Fruit fly (Drosophila melanogaster) whole organism, embryonic: ENCODE measurements around the gene CG13248.
A peak's percentile ranks its signal among the peaks of the same experiment; 100 is the strongest.

Experiments used
- B-H1 ChIP-seq: fragments of 200-800 bp; sonication (Bioruptor generic); IDR thresholded peaks from 3 replicates; pipeline ENCODE4 v1.3.6; 2022; ENCODE audit warnings: missing biosample characterization, missing genetic modification characterization
- CG10321 ChIP-seq: fragments of 200-800 bp; sonication (Bioruptor generic); IDR thresholded peaks from 2 replicates; pipeline ENCODE4 v1.3.6; 2022; ENCODE audit warnings: missing biosample characterization, missing genetic modification characterization
- CG11247 ChIP-seq: fragments of 200-800 bp; sonication (Bioruptor generic); IDR thresholded peaks from 2 replicates; pipeline ENCODE4 v1.3.6; 2022; ENCODE audit warnings: missing biosample characterization, missing genetic modification characterization
- CG14441 ChIP-seq: fragments of 200-800 bp; sonication (Bioruptor generic); IDR thresholded peaks from 2 replicates; pipeline ENCODE4 v1.3.6; 2022; ENCODE audit warnings: missing biosample characterization, missing genetic modification characterization
- CG14710 ChIP-seq: fragments of 200-800 bp; sonication (Bioruptor generic); optimal IDR thresholded peaks from 3 replicates; lab custom pipeline; 2019; ENCODE audit warnings: missing biosample characterization, mild to moderate bottlenecking, missing genetic modification characterization, moderate library complexity
- CG1529 ChIP-seq: fragments of 200-800 bp; sonication (Bioruptor generic); optimal IDR thresholded peaks from 3 replicates; lab custom pipeline; 2018; ENCODE audit warnings: missing biosample characterization, missing genetic modification characterization
- CG16779 ChIP-seq: fragments of 200-800 bp; sonication (Bioruptor generic); IDR thresholded peaks from 2 replicates; pipeline ENCODE4 v1.3.6; 2022; ENCODE audit warnings: missing biosample characterization, missing genetic modification characterization
- CG17385 ChIP-seq: fragments of 200-800 bp; sonication (Bioruptor generic); optimal IDR thresholded peaks from 3 replicates; lab custom pipeline; 2018; ENCODE audit warnings: missing biosample characterization, mild to moderate bottlenecking, missing genetic modification characterization
- CG17568 ChIP-seq: fragments of 200-800 bp; sonication (Bioruptor generic); optimal IDR thresholded peaks from 2 replicates; lab custom pipeline; 2018; ENCODE audit warnings: missing biosample characterization, mild to moderate bottlenecking, missing genetic modification characterization, moderate library complexity
- CG30020 ChIP-seq: fragments of 200-800 bp; optimal IDR thresholded peaks from 2 replicates; lab custom pipeline; 2019; ENCODE audit warnings: missing biosample characterization, mild to moderate bottlenecking, missing genetic modification characterization, moderate library complexity
- CG7357 ChIP-seq: fragments of 200-800 bp; sonication (Bioruptor generic); IDR thresholded peaks from 3 replicates; pipeline ENCODE4 v1.3.6; 2022; ENCODE audit warnings: missing biosample characterization, missing genetic modification characterization
- CG7786 ChIP-seq: fragments of 200-800 bp; sonication (Bioruptor generic); optimal IDR thresholded peaks from 2 replicates; lab custom pipeline; 2016; ENCODE audit warnings: missing biosample characterization, missing genetic modification characterization
- CG7963 ChIP-seq: fragments of 200-800 bp; sonication (Bioruptor generic); IDR thresholded peaks from 3 replicates; pipeline ENCODE4 v1.3.6; 2022; ENCODE audit warnings: missing biosample characterization, missing genetic modification characterization; ENCODE audit not compliant: partially characterized antibody
- CG8359 ChIP-seq: fragments of 200-800 bp; sonication (Bioruptor generic); optimal IDR thresholded peaks from 2 replicates; lab custom pipeline; 2017; ENCODE audit warnings: missing biosample characterization, mild to moderate bottlenecking, missing genetic modification characterization, borderline replicate concordance
- D ChIP-seq, 2 experiments: fragments of 200-800 bp in 1 of 2; fragments of >200 bp in 1 of 2; sonication (Bioruptor generic) in 1 of 2; optimal IDR thresholded peaks; 2 replicates in 1 of 2; 3 replicates in 1 of 2; lab custom pipeline; 2017; ENCODE audit warnings: mild to moderate bottlenecking in 1 of 2, missing biosample characterization in 1 of 2, missing genetic modification characterization in 1 of 2, missing genetic modification reagents in 1 of 2
- Dbx ChIP-seq: fragments of 200-800 bp; sonication (Bioruptor generic); IDR thresholded peaks from 3 replicates; pipeline ENCODE4 v1.3.6; 2022; ENCODE audit warnings: missing biosample characterization, missing genetic modification characterization
- Dip3 ChIP-seq: fragments of 200-800 bp; sonication (Bioruptor generic); optimal IDR thresholded peaks from 3 replicates; lab custom pipeline; 2016; ENCODE audit warnings: missing biosample characterization, missing genetic modification characterization
- Eip74EF ChIP-seq, 2 experiments: fragments of 200-800 bp in 1 of 2; fragments of >200 bp in 1 of 2; sonication (Bioruptor generic) in 1 of 2; optimal IDR thresholded peaks; 2 replicates each; lab custom pipeline; 2017 to 2019; ENCODE audit warnings: missing biosample characterization in 2 of 2, missing genetic modification characterization in 2 of 2, mild to moderate bottlenecking in 1 of 2, moderate library complexity in 1 of 2
- HHEX ChIP-seq: fragments of 200-800 bp; sonication (Bioruptor generic); optimal IDR thresholded peaks from 3 replicates; lab custom pipeline; 2017; ENCODE audit warnings: missing biosample characterization, mild to moderate bottlenecking, missing genetic modification characterization, missing genetic modification reagents
- HLHmδ ChIP-seq: fragments of 200-800 bp; sonication (Bioruptor generic); optimal IDR thresholded peaks from 2 replicates; lab custom pipeline; 2018; ENCODE audit warnings: missing biosample characterization, mild to moderate bottlenecking, missing genetic modification characterization, moderate library complexity
- Hmx ChIP-seq: fragments of 200-800 bp; sonication (Bioruptor generic); optimal IDR thresholded peaks from 2 replicates; lab custom pipeline; 2016; ENCODE audit warnings: missing biosample characterization, missing genetic modification characterization
- Max ChIP-seq: fragments of 200-800 bp; sonication (Bioruptor generic); optimal IDR thresholded peaks from 2 replicates; lab custom pipeline; 2016; ENCODE audit warnings: missing biosample characterization, mild to moderate bottlenecking, missing genetic modification characterization
- Mrtf ChIP-seq: fragments of 200-800 bp; sonication (Bioruptor generic); IDR thresholded peaks from 3 replicates; pipeline ENCODE4 v1.3.6; 2022; ENCODE audit warnings: missing biosample characterization, missing genetic modification characterization
- Myb ChIP-seq: fragments of 200-800 bp; sonication (Bioruptor generic); optimal IDR thresholded peaks from 2 replicates; lab custom pipeline; 2016; ENCODE audit warnings: missing biosample characterization, missing genetic modification characterization
- NFAT ChIP-seq: fragments of 200-800 bp; sonication (Bioruptor generic); IDR thresholded peaks from 2 replicates; pipeline ENCODE4 v1.3.6; 2022; ENCODE audit warnings: missing biosample characterization, missing genetic modification characterization
- Nf-YC ChIP-seq: fragments of 200-800 bp; optimal IDR thresholded peaks from 3 replicates; lab custom pipeline; 2019; ENCODE audit warnings: missing biosample characterization, mild to moderate bottlenecking, missing genetic modification characterization, moderate library complexity
- Ptx1 ChIP-seq: fragments of 200-800 bp; sonication (Bioruptor generic); IDR thresholded peaks from 2 replicates; pipeline ENCODE4 v1.3.6; 2022; ENCODE audit warnings: missing biosample characterization, missing genetic modification characterization
- Rx ChIP-seq: fragments of 200-800 bp; sonication (Bioruptor generic); IDR thresholded peaks from 2 replicates; pipeline ENCODE4 v1.3.6; 2022; ENCODE audit warnings: missing biosample characterization, missing genetic modification characterization
- Sin3A ChIP-seq: fragments of >200 bp; optimal IDR thresholded peaks from 2 replicates; lab custom pipeline; 2018
- chm ChIP-seq: fragments of 200-800 bp; sonication (Bioruptor generic); IDR thresholded peaks from 2 replicates; pipeline ENCODE4 v1.3.6; 2022; ENCODE audit warnings: missing biosample characterization, missing genetic modification characterization
- chn ChIP-seq: fragments of 200-800 bp; sonication (Bioruptor generic); optimal IDR thresholded peaks from 2 replicates; lab custom pipeline; 2016; ENCODE audit warnings: missing biosample characterization, missing genetic modification characterization
- croc ChIP-seq: fragments of 200-800 bp; sonication (Bioruptor generic); conservative IDR thresholded peaks from 3 replicates; pipeline ENCODE4 v1.3.6; 2022; ENCODE audit warnings: missing biosample characterization, missing genetic modification characterization
- dan ChIP-seq: fragments of 200-800 bp; sonication (Bioruptor generic); IDR thresholded peaks from 2 replicates; pipeline ENCODE4 v1.3.6; 2022; ENCODE audit warnings: missing biosample characterization, missing genetic modification characterization
- danr ChIP-seq: fragments of 200-800 bp; sonication (Bioruptor generic); IDR thresholded peaks from 2 replicates; pipeline ENCODE4 v1.3.6; 2022; ENCODE audit warnings: missing biosample characterization, missing genetic modification characterization
- dimm ChIP-seq: fragments of 200-800 bp; sonication (Bioruptor generic); IDR thresholded peaks from 2 replicates; pipeline ENCODE4 v1.3.6; 2022; ENCODE audit warnings: missing biosample characterization, missing genetic modification characterization
- dpn ChIP-seq, 2 experiments: fragments of 200-800 bp; sonication (Bioruptor generic); optimal IDR thresholded peaks; 3 replicates each; lab custom pipeline; 2016; ENCODE audit warnings: missing biosample characterization in 2 of 2, missing genetic modification characterization in 2 of 2
- ftz-f1 ChIP-seq: fragments of 200-800 bp; sonication (Bioruptor generic); optimal IDR thresholded peaks from 2 replicates; lab custom pipeline; 2016; ENCODE audit warnings: missing biosample characterization, missing genetic modification characterization
- hth ChIP-seq: fragments of >200 bp; optimal IDR thresholded peaks from 2 replicates; lab custom pipeline; 2017; ENCODE audit warnings: inconsistent platforms
- knrl ChIP-seq: fragments of 200-800 bp; sonication (Bioruptor generic); IDR thresholded peaks from 3 replicates; pipeline ENCODE4 v1.3.6; 2022; ENCODE audit warnings: missing biosample characterization, missing genetic modification characterization; ENCODE audit not compliant: partially characterized antibody
- luna ChIP-seq: fragments of 200-800 bp; sonication (Bioruptor generic); optimal IDR thresholded peaks from 2 replicates; lab custom pipeline; 2016; ENCODE audit warnings: missing biosample characterization, missing genetic modification characterization
- onecut ChIP-seq: fragments of 200-800 bp; sonication (Bioruptor generic); IDR thresholded peaks from 2 replicates; pipeline ENCODE4 v1.3.6; 2022; ENCODE audit warnings: missing biosample characterization, missing genetic modification characterization
- pan ChIP-seq, 4 experiments: fragments of >200 bp in 3 of 4; fragments of 200-800 bp in 1 of 4; sonication (Bioruptor generic) in 1 of 4; optimal IDR thresholded peaks in 3 of 4; IDR thresholded peaks in 1 of 4; 2 replicates each; pipeline versions ENCODE4 v1.3.6 to Lab custom; 2017 to 2022; ENCODE audit warnings: missing biosample characterization in 2 of 4, missing genetic modification characterization in 2 of 4, mixed read lengths in 1 of 4
- tll ChIP-seq, 2 experiments: fragments of 200-800 bp in 1 of 2; fragments of >200 bp in 1 of 2; sonication (Bioruptor generic) in 1 of 2; optimal IDR thresholded peaks; 2 replicates each; lab custom pipeline; 2017 to 2019; ENCODE audit warnings: missing biosample characterization in 2 of 2, missing genetic modification characterization in 2 of 2, mild to moderate bottlenecking in 1 of 2, moderate library complexity in 1 of 2
- tna ChIP-seq: fragments of 200-800 bp; sonication (Bioruptor generic); IDR thresholded peaks from 2 replicates; pipeline ENCODE4 v1.3.6; 2022; ENCODE audit warnings: missing biosample characterization, missing genetic modification characterization; ENCODE audit not compliant: partially characterized antibody
- ttk ChIP-seq: fragments of 200-800 bp; sonication (Bioruptor generic); IDR thresholded peaks from 2 replicates; pipeline ENCODE4 v2.1.2; 2022; ENCODE audit warnings: missing biosample characterization, missing genetic modification characterization
- unc-4 ChIP-seq: fragments of 200-800 bp; sonication (Bioruptor generic); IDR thresholded peaks from 2 replicates; pipeline ENCODE4 v1.3.6; 2022; ENCODE audit warnings: missing biosample characterization, missing genetic modification characterization; ENCODE audit not compliant: partially characterized antibody
- vfl ChIP-seq: fragments of 200-800 bp; sonication (Bioruptor generic); optimal IDR thresholded peaks from 2 replicates; lab custom pipeline; 2016; ENCODE audit warnings: missing biosample characterization, missing genetic modification characterization
- zf30C ChIP-seq: fragments of 200-800 bp; sonication (Bioruptor generic); optimal IDR thresholded peaks from 3 replicates; lab custom pipeline; 2018; ENCODE audit warnings: missing biosample characterization, mild to moderate bottlenecking, missing genetic modification characterization

The CG13248 gene

DNA sequence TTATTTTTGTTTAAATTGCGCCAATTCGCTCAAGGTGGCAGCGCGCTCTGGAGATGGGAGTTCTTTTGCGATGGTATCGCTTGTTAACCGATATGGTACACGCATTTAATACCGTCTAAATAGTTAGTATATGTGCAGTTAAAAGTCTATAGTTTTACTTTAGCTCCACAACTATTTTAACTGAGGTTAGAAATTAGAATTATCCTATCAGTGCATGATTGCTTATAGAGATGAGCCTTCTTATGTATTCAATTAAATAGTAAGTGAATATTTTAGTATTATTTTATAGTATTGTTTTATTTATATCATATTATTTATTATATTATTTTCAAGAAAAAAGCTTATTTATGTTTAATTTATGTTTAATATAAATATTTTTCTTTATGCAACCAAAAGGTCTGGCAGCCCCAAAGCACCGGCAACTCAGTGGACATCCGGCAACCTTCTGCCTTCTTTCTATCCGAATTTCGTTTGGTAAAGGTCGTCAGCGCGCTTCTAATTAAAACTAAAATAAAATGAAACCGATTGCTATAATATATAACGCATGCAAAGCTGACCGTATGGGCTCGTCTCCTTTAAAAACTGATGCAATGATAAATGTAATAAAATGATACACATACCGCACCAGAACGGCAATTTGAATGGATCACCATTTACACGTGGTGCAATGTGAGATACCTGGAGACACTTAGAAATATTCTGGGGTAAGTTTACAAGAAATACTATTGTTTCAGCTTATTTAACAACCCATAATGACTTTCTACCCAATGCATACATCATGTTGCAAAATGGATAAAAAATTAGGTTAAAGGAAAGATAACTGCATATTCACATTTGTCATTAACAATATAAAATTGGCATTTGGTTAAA, 42.7 kb upstream of the CG13248 start, which contains the start of gene CG5199 (continued):
- peak; percentile 52 for TF ChIP-seq HHEX (GFP tag; lab: Kevin White, UChicago)
- TF ChIP-seq CG1529 (GFP tag; lab: Kevin White, UChicago): no peak
- TF ChIP-seq Dip3 (GFP tag; lab: Kevin White, UChicago): peak; percentile 24
- TF ChIP-seq CG17568: no peak
- no peak for TF ChIP-seq onecut (GFP tag; lab: Robert Waterston, UW)
- TF ChIP-seq CG7786 (GFP tag; lab: Kevin White, UChicago): no peak
- TF ChIP-seq dimm: no peak
- TF ChIP-seq dpn (GFP tag; optimal IDR thresholded peaks at IDR 0.05; lab: Kevin White, UChicago): peak; percentile 12 to 53
- peak; percentile 69 for TF ChIP-seq NFAT (GFP tag; lab: Robert Waterston, UW)
- TF ChIP-seq CG7963: peak; percentile 59; the same call in 2 of the 3 replicates
- peak; percentile 59; the same call in 1 of the 2 replicates for TF ChIP-seq ttk
- TF ChIP-seq hth (lab: Kevin White, UChicago): no peak
- peak; percentile 58 for TF ChIP-seq Sin3A (lab: Kevin White, UChicago)
- TF ChIP-seq Rx (GFP tag; lab: Robert Waterston, UW): peak; percentile 36; the same call in 1 of the 2 replicates
- no peak for TF ChIP-seq chm (GFP tag; lab: Robert Waterston, UW)
- peak; percentile 86 for TF ChIP-seq CG14710 (tag; lab: Kevin White, UChicago)
- no peak for TF ChIP-seq dan (GFP tag; lab: Robert Waterston, UW)
- peak; percentile 80 for TF ChIP-seq Ptx1 (GFP tag; lab: Robert Waterston, UW)
- peak; percentile 77 for TF ChIP-seq CG30020 (tag; lab: Kevin White, UChicago)
- TF ChIP-seq chn (GFP tag; lab: Kevin White, UChicago): no peak
- no peak for TF ChIP-seq tll (GFP tag; optimal IDR thresholded peaks at IDR 0.05; lab: Kevin White, UChicago)
- no peak for TF ChIP-seq pan (optimal IDR thresholded peaks at IDR 0.05; lab: Kevin White, UChicago)
- peak in 1 of 2 experiments; percentile 65 for TF ChIP-seq pan (GFP tag; optimal IDR thresholded peaks at IDR 0.05 in 1 of 2, IDR thresholded peaks at IDR 0.05 in 1 of 2)
- peak; percentile 68; the same call in 2 of the 3 replicates for TF ChIP-seq Mrtf
- peak; percentile 41; the same call in 1 of the 2 replicates for TF ChIP-seq danr (GFP tag; lab: Robert Waterston, UW)
- TF ChIP-seq CG17385: peak; percentile 36
- peak; percentile 80 for TF ChIP-seq knrl (GFP tag; lab: Robert Waterston, UW)
- TF ChIP-seq CG14441 (GFP tag; lab: Robert Waterston, UW): peak; percentile 68
- TF ChIP-seq HLHmδ (GFP tag; lab: Kevin White, UChicago): no peak
- peak; percentile 32; the same call in 2 of the 3 replicates for TF ChIP-seq B-H1
- peak; percentile 25 for TF ChIP-seq Myb (GFP tag; lab: Kevin White, UChicago)
- TF ChIP-seq ftz-f1: peak; percentile 37
- no peak for TF ChIP-seq CG11247
- TF ChIP-seq Nf-YC (tag; lab: Kevin White, UChicago): peak; percentile 75
- TF ChIP-seq tna (GFP tag; lab: Robert Waterston, UW): no peak; the same call in 1 of the 2 replicates
- TF ChIP-seq unc-4 (GFP tag; lab: Robert Waterston, UW): peak; percentile 73
- peak; percentile 40 for TF ChIP-seq CG8359 (GFP tag; lab: Kevin White, UChicago)
- TF ChIP-seq CG10321 (GFP tag; lab: Robert Waterston, UW): no peak
- peak; percentile 45 for TF ChIP-seq Max
- TF ChIP-seq Eip74EF (GFP tag; optimal IDR thresholded peaks at IDR 0.05; lab: Kevin White, UChicago): no peak
- peak; percentile 57 for TF ChIP-seq croc
- no peak for TF ChIP-seq luna
- no peak for TF ChIP-seq CG7357
- TF ChIP-seq Hmx (GFP tag; lab: Kevin White, UChicago): no peak
- TF ChIP-seq zf30C (GFP tag; lab: Kevin White, UChicago): peak; percentile 86
- TF ChIP-seq D (optimal IDR thresholded peaks at IDR 0.05; lab: Kevin White, UChicago): no peak
- peak; percentile 57 for TF ChIP-seq D (GFP tag; optimal IDR thresholded peaks at IDR 0.05; lab: Kevin White, UChicago)
- no peak for TF ChIP-seq vfl (GFP tag; lab: Kevin White, UChicago)
- TF ChIP-seq Dbx: peak; percentile 75; the same call in 2 of the 3 replicates
- TF ChIP-seq CG16779 (GFP tag; lab: Robert Waterston, UW): no peak
